Fruit fly (Drosophila melanogaster): ENCODE measurements around the gene PDCD-5.

The PDCD-5 gene

DNA sequence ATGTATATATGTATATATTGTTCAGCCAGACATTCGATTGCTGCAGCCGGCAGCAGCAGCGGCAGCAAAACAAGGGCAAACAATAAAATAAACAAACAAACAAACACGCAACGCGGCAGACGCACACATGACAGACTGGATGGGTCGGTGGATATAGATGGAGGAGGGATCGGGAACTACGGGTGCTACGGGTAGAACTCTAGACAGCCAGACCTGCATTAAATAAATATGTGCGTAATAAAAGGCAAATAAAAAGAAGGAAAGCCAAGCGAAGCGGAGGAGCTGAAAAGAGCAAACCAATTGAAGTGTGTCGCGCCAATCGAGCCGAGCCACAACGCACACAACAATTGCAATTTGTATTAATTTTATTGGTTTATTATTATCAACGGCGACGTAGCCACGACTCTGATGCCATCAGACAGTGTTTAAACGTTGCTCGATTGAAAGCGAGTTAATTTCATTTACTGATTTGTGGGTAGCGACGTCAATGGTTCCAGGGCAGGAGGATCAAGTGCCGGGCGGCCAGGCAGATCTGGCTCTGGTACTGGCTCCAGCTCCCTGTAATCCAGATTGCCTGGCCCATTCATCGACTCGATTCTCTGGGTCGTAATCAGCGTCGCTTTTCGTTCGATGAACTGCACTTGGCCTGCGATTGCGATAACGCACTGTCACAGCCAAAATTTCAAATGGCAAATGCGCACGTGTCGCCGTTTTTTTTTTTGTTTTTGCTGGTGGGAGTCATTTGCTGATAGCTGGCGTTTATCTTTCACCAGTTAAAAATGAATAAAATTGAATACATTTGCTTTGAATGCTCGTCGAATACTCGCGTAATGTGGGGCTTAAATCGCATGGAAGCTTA lies 37.8 kb downstream of the PDCD-5 start:
- TF ChIP-seq CG17801 (GFP tag; optimal IDR thresholded peaks at IDR 0.05; ENCODE audit: partially characterized antibody), result no peak

DNA sequence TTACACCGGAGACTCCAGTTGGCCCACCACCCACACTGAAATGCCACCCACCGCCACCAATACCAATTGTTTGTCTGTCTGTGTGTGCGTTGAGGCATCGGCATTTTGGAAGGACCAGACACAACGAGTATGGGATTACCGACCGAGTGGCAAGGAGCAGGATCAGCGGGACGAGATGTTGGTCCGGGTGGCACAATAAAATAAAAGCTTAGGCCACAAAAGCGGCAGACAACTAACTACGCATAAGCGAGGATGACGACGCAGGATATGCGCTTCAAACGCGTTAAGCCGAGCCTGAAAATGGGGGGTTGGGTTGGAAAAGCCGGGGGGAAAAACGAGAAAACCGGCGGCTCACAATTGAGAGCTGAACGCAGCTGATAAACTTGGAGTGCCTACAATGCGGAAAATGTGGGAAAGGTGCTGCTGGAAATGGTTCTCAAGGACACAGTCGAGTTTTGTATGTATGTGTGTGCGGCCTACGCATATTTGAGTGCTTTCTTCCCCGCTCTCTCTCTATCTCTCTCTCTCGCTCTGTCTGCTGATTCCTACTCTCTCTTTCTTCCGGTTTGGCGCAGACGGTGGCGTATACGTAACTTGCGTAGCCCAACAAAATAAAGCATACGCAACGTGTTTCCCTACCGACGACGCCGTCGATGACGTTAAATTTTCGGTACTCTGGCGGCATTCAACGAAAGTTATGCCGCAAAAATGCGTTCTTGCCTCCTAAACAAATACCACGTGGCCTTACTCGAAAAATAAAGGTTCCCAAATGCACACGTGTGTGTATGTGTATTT lies 39.1 kb downstream of the PDCD-5 start:
- TF ChIP-seq CG17801 (GFP tag; optimal IDR thresholded peaks at IDR 0.05; ENCODE audit: partially characterized antibody), result no peak

DNA sequence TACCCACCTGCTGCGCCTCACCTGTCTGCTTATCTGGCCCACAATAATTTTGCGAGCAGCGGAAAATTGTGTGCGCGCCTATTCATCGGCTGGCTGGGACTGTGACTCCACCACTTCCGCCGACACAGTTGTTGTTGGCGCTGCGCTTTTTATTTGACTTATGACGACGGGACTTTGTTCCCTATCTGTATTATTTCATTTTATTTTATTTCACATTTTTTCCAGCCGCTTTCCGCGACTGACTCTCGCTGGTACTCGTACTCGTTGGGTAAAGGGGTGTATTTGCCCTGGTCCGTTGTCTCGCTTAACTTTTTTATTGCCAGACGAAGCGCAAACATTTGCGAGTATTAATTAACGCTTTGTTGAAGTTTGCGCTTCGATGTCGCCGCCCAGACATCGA lies 41.0 kb downstream of the PDCD-5 start:
- no peak for TF ChIP-seq CG17801 (GFP tag; optimal IDR thresholded peaks at IDR 0.05; ENCODE audit: partially characterized antibody)

DNA sequence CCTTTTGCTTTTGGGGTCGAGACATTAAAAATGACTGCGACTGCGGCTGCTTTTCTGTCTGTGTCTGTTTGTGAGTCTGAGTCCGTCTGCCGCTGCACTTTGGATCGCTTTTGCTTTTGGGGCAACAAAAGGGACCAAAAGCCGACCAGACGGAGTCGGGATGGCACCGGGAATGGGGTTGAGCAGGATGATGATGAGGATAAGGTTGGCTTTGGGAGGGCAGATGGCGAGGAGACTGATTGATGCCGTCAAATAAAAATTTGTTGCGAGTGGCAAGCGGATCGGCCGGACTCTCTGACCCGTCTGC lies 42.0 kb downstream of the PDCD-5 start:
- TF ChIP-seq CG17801 (GFP tag; optimal IDR thresholded peaks at IDR 0.05; ENCODE audit: partially characterized antibody), result no peak

DNA sequence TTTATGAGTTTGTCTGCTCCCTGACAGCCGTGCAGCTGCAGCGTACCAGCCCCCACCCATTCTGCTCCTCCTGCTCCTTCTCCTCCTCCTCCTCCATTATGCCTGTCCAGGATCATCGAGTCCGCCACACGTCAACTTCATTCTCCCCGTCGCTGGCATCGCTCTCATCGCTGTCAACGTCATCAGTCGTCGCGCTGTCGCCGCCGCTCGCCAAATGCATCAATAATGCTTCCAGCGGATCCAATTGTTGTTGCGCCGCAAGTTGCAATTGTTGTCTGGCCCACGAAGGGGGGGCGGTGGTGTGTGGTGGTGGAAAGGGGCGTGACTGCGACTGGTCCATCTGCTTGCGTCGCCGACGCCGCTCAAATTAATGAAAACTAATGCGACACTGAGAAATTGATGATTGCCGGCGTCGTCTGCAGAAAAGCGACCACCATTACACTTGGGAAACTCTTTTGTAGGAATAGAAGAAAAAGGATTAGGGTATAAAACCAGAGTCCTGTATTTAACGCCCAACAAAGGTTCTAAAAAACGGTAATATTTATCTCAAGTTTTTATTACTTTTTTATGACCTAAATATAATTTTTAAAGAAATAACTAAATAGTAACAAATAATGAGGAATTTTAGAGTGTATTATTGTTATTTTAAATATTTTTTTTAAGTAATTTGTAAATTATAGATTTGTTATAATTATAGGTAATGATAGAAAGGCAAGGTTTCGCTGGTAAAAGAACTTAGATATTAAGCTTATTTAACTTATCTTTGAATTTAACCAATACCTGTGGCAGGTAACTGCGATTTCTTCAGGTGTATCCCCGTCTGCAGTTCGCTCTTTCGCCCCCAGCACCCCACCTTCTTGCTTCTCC lies 42.5 kb downstream of the PDCD-5 start:
- no peak for TF ChIP-seq CG17801 (GFP tag; optimal IDR thresholded peaks at IDR 0.05; ENCODE audit: partially characterized antibody)

DNA sequence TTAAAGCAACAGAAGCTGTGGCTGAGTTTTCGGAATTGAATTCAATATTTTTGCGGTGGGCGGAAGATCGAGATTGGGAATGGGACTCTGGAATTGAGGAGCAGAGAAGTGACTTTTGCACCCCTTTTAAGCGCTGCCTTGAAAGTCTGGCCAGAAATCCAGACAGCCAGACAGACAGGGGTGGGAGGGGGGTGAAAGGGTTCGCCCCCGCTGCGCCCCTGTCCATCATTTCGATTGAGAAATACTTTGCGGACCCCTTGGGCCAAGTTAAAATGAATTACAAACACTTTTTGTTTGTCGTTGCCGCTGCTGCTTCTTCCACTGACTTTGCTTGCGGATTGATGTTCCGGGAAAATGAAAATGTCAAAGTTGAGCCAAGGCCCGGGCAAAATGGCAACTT lies 48.3 kb downstream of the PDCD-5 start:
- no peak for TF ChIP-seq CG17801 (GFP tag; optimal IDR thresholded peaks at IDR 0.05; ENCODE audit: partially characterized antibody)

DNA sequence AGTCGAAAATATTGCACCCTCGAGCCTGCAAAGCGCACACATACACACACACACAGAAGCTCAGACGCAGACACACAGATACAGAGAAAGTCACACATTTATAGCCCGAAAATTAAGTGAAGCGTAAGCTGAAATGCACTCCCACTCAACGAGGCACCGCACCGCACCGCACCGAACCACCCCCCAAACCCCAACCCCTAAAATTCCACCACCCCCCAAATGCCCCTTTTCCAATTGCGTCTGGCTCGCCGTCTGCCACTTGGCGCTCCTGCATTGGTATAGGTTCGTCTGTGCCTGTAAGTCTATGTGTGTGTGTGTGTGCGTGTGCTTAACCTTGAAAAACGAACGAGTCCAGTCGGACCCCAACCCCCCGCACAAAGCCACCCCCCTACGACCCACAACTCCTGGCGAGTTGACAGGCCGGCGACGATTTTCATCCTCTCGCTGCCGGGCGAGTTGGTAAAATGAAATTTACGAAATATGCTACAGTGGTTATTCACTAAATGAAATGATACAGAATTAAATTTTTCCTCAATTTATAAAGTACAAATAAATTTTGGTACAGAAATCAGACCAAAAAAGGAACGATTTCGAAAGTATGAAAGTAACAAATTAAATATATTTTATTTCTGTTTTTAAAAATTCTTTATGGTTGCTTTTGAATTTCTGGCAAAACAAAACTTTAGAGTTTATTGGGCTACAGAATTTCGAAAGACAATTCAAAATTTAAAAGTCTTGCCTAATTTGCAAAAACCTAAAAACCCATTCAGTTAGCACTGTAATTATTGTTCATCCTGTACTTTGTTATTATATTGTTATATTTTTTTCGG lies 49.0 kb downstream of the PDCD-5 start:
- TF ChIP-seq CG17801 (GFP tag; optimal IDR thresholded peaks at IDR 0.05; ENCODE audit: partially characterized antibody), result no peak

DNA sequence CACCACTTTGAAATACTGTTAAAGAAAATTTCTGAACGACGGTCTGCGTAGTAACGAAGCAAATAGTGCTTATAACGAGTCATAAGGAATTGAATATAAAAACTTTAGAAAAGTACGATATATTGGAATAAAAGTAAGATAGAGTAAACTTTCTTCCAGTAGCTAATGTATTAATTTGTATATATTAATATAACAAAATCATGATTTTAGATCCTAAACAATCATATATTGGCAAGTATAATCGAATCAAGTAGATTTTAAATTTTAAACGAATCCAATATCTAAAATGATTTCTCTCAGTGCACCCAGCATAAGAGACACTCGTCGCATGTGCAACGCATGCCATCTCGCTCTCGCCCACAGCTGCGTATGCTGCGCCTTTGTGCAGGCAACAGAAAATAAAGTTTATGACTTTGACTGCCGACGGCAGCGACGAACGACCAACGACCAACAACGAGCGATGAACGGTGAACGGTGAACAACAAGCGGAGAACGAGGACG lies 50.5 kb downstream of the PDCD-5 start:
- no peak for TF ChIP-seq CG17801 (GFP tag; optimal IDR thresholded peaks at IDR 0.05; ENCODE audit: partially characterized antibody)

All from ovary, adult (tissue).